Fruit fly (Drosophila melanogaster) whole organism, wandering third instar larva: ENCODE measurements around the gene Syn1.

Source experiments
- Abd-B ChIP-seq: fragments of >200 bp; optimal IDR thresholded peaks from 2 replicates; lab custom pipeline; 2017; ENCODE audit warnings: missing biosample characterization, missing genetic modification characterization
- CG9705 ChIP-seq: fragments of 200-800 bp; sonication (Bioruptor generic); optimal IDR thresholded peaks from 2 replicates; lab custom pipeline; 2018; ENCODE audit warnings: missing biosample characterization, mild to moderate bottlenecking, missing genetic modification characterization
- CrebA ChIP-seq: fragments of 200-800 bp; sonication (Bioruptor generic); optimal IDR thresholded peaks from 2 replicates; lab custom pipeline; 2016; ENCODE audit warnings: missing biosample characterization, mild to moderate bottlenecking, missing genetic modification characterization, borderline replicate concordance
- GATAd ChIP-seq: sonication (Bioruptor generic); optimal IDR thresholded peaks from 2 replicates; lab custom pipeline; 2016; ENCODE audit warnings: missing biosample characterization, missing genetic modification characterization
- HLH106 ChIP-seq: fragments of 200-800 bp; optimal IDR thresholded peaks from 3 replicates; lab custom pipeline; 2019; ENCODE audit warnings: missing biosample characterization, mild to moderate bottlenecking, missing genetic modification characterization, moderate library complexity
- Hnf4 ChIP-seq: fragments of 200-800 bp; sonication (Bioruptor generic); optimal IDR thresholded peaks from 2 replicates; lab custom pipeline; 2016; ENCODE audit warnings: missing biosample characterization, mild to moderate bottlenecking, missing genetic modification characterization
- Hr78 ChIP-seq: fragments of >200 bp; optimal IDR thresholded peaks from 2 replicates; lab custom pipeline; 2017; ENCODE audit warnings: missing biosample characterization, missing genetic modification characterization
- Hr83 ChIP-seq: fragments of 200-300 bp; sonication (Bioruptor generic); optimal IDR thresholded peaks from 2 replicates; lab custom pipeline; 2016; ENCODE audit warnings: missing biosample characterization, mild to moderate bottlenecking, missing genetic modification characterization, moderate library complexity; ENCODE audit not compliant: poor library complexity, severe bottlenecking
- Jra ChIP-seq: sonication (Bioruptor generic); optimal IDR thresholded peaks from 2 replicates; lab custom pipeline; 2016; ENCODE audit warnings: missing biosample characterization, missing genetic modification characterization
- Mio ChIP-seq: sonication (Bioruptor generic); optimal IDR thresholded peaks from 2 replicates; lab custom pipeline; 2016; ENCODE audit warnings: missing biosample characterization, missing genetic modification characterization
- Myc ChIP-seq: fragments of >200 bp; optimal IDR thresholded peaks from 2 replicates; lab custom pipeline; 2017
- OdsH ChIP-seq: fragments of 200-800 bp; sonication (Bioruptor generic); optimal IDR thresholded peaks from 2 replicates; lab custom pipeline; 2016; ENCODE audit warnings: missing biosample characterization, mild to moderate bottlenecking, missing genetic modification characterization
- Sp1 ChIP-seq: fragments of 200-800 bp; sonication (Bioruptor generic); optimal IDR thresholded peaks from 3 replicates; lab custom pipeline; 2019; ENCODE audit warnings: missing biosample characterization, mild to moderate bottlenecking, missing genetic modification characterization, moderate library complexity
- Vsx2 ChIP-seq: fragments of 200-300, 225-300 bp; sonication (Bioruptor generic); optimal IDR thresholded peaks from 2 replicates; lab custom pipeline; 2018; ENCODE audit warnings: missing biosample characterization, missing genetic modification characterization; ENCODE audit not compliant: partially characterized antibody
- br ChIP-seq: fragments of 200-800 bp; sonication (Bioruptor generic); optimal IDR thresholded peaks from 2 replicates; lab custom pipeline; 2016; ENCODE audit warnings: missing biosample characterization, missing genetic modification characterization
- brk ChIP-seq: fragments of 200-800 bp; sonication (Bioruptor generic); optimal IDR thresholded peaks from 2 replicates; lab custom pipeline; 2016; ENCODE audit warnings: missing biosample characterization, mild to moderate bottlenecking, missing genetic modification characterization
- dl ChIP-seq, 2 experiments: fragments of 175-275, 200-275 bp in 1 of 2; fragments of 200-275 bp in 1 of 2; sonication (Bioruptor generic); optimal IDR thresholded peaks; lab custom pipeline; 2018; ENCODE audit warnings: mild to moderate bottlenecking in 2 of 2, missing biosample characterization in 2 of 2, missing genetic modification characterization in 2 of 2, moderate library complexity in 2 of 2; ENCODE audit not compliant: partially characterized antibody in 2 of 2, insufficient read depth in 1 of 2
- ey ChIP-seq: fragments of 200-800 bp; sonication (Bioruptor generic); optimal IDR thresholded peaks from 2 replicates; lab custom pipeline; 2016; ENCODE audit warnings: missing biosample characterization, missing genetic modification characterization
- h ChIP-seq: fragments of 200-800 bp; sonication (Bioruptor generic); optimal IDR thresholded peaks from 3 replicates; lab custom pipeline; 2016; ENCODE audit warnings: missing biosample characterization, mild to moderate bottlenecking, missing genetic modification characterization
- lola ChIP-seq: fragments of >200 bp; optimal IDR thresholded peaks from 2 replicates; lab custom pipeline; 2017; ENCODE audit warnings: missing biosample characterization, missing genetic modification characterization
- pan ChIP-seq: fragments of >200 bp; optimal IDR thresholded peaks from 2 replicates; lab custom pipeline; 2017
- psq ChIP-seq: fragments of 200-800 bp; sonication (Bioruptor generic); optimal IDR thresholded peaks from 3 replicates; lab custom pipeline; 2017; ENCODE audit warnings: missing biosample characterization, mild to moderate bottlenecking, missing genetic modification characterization, moderate library complexity
- sage ChIP-seq: fragments of 200-800 bp; sonication (Bioruptor generic); optimal IDR thresholded peaks from 2 replicates; lab custom pipeline; 2016; ENCODE audit warnings: missing biosample characterization, mild to moderate bottlenecking, missing genetic modification characterization

Gene Syn1

DNA sequence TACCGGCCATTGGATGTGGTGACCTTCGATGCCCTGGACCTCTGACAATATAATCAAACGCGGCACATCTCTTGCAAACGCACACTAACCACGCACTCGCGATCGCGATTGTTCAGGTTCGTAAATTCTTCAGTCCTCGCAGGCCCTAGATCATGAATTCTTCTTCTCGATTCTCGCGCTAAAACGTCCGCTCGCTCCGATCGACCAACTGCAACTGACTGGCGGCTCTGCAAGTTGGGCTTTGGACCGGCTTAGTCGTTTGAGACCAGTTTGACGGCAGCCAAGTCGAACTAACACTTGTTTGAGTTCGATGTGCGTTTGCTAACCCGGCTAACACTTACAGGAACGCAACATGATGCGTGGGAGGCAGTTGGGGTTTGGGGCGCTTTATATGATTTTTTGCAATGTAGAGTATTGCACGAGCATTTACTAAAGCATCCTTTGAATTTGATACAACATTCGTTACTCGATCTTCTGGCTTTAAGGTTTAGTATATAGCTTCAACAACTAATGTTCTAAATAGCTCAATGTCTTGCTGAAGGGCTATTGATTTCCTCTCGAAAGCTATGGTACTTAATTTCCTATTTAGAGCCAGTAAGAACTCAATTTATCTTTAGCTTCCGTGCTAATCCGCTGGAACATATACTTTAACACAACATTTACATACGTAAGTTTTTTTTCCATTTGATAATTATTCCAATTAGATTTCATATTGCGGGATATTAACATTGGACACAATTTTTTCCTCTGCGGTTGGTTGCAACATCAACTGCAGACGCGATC, 64.0 kb downstream of the Syn1 start, which contains the start of gene CG32447:
Gene CG32447 (minus strand): TSS at position 222 of the 783 bp plus-strand sequence.
- TF ChIP-seq dl (GFP tag; optimal IDR thresholded peaks at IDR 0.05; lab: Kevin White, UChicago; ENCODE audit: insufficient read depth in 1 of 2, partially characterized antibody in 2 of 2) (no peak), h (GFP tag; lab: Kevin White, UChicago) (no peak), Hr78 (GFP tag; lab: Kevin White, UChicago) (no peak), CrebA (no peak), Jra (GFP tag; lab: Kevin White, UChicago) (no peak), ey (GFP tag; lab: Kevin White, UChicago) (no peak), br (GFP tag; lab: Kevin White, UChicago) (no peak), OdsH (GFP tag; lab: Kevin White, UChicago) (no peak), Sp1 (GFP tag; lab: Kevin White, UChicago) (no peak), Vsx2 (peak; percentile 46), Hr83 (peak; percentile 4), brk (GFP tag; lab: Kevin White, UChicago) (no peak), Myc (no peak)

DNA sequence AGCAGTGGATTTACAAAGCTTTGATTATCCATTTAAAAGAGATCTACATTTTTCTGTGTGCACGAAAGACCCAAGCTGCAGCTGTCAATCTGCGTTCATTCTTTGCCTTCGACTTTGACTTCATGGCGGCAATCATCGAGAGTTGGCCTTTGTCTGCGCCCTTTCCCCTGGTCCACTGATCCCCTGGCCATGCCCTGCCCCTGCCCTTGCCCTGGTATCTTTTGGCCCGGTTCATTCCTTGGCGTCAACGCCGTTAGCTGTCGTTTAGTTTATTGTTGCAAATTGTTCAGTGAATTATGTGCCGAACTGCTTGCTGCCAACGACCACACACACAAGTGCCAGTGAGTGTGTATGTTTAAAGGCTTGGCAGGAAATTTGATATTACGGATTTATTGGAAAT, 69.4 kb downstream of the Syn1 start:
- no peak for TF ChIP-seq Hr83
- TF ChIP-seq Mio (GFP tag; lab: Kevin White, UChicago): no peak
- TF ChIP-seq sage (GFP tag; lab: Kevin White, UChicago): no peak
- no peak for TF ChIP-seq Jra (GFP tag; lab: Kevin White, UChicago)
- TF ChIP-seq lola: no peak
- TF ChIP-seq br (GFP tag; lab: Kevin White, UChicago): no peak
- no peak for TF ChIP-seq CG9705
- no peak for TF ChIP-seq Hnf4 (GFP tag; lab: Kevin White, UChicago)
- TF ChIP-seq GATAd (GFP tag; lab: Kevin White, UChicago): no peak
- TF ChIP-seq Abd-B (GFP tag; lab: Kevin White, UChicago): no peak
- no peak for TF ChIP-seq psq (GFP tag; lab: Kevin White, UChicago)
- no peak for TF ChIP-seq Sp1 (GFP tag; lab: Kevin White, UChicago)
- TF ChIP-seq HLH106 (tag; lab: Kevin White, UChicago): no peak
- TF ChIP-seq h (GFP tag; lab: Kevin White, UChicago): no peak
- no peak for TF ChIP-seq ey (GFP tag; lab: Kevin White, UChicago)

DNA sequence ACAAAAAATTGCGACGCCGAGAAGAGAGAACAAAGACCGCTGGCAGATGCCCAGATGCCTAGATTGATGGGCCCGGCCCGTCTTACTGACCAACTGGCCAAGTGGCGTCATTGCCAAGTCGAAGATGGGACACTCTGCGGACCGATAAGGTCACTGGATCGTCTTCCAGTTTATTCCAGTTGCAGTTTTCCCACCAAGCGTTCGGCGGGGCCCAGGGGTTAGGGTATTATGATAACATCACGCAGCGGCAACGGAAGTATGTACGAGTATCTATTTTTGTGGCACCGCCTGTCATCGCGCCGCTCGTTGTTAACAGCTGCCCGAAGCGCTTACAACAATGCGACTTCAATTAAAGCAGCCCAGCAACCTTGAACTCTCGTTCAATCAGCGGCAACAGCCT, 70.3 kb downstream of the Syn1 start:
- no peak for TF ChIP-seq pan (lab: Kevin White, UChicago)
